Fruit fly (Drosophila melanogaster): ENCODE data around the gene Tak1.

Tak1 gene

DNA sequence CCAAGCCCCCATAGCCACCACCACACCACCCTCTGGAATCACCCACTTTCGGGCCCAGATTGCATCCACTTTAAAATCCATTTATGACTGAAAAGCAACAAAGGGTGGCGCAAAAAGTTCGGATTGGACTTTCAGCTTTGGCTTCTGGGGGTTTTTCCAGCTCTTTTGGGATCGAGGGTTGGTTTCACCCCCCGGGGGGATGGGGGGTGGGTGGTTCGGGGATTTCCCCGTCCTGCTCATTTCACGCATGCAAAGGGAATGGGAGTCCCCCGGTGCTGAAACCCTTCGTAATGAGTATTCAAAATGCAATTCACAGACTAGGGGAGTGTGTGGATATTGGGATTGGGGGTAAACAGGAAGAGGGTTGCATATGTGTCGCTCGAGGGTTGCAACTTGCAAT lies 24.9 kb downstream of the Tak1 start:
- no peak for TF ChIP-seq rn (GFP tag; IDR thresholded peaks at IDR 0.05)
- no peak for TF ChIP-seq CG9948 (tag; optimal IDR thresholded peaks at IDR 0.05)
- TF ChIP-seq gl (tag; optimal IDR thresholded peaks at IDR 0.05): no peak
- no peak for TF ChIP-seq CG8159 (tag; optimal IDR thresholded peaks at IDR 0.05)
- no peak for TF ChIP-seq D1 (tag; optimal IDR thresholded peaks at IDR 0.05)
- TF ChIP-seq Pif1A (GFP tag; optimal IDR thresholded peaks at IDR 0.05): no peak
- TF ChIP-seq EcR (GFP tag; optimal IDR thresholded peaks at IDR 0.05): no peak
- TF ChIP-seq CG15710 (tag; optimal IDR thresholded peaks at IDR 0.05): no peak
- no peak for TF ChIP-seq Pif1B (GFP tag; optimal IDR thresholded peaks at IDR 0.05)
- TF ChIP-seq CG34367 (tag; optimal IDR thresholded peaks at IDR 0.05): no peak
- no peak for TF ChIP-seq CG14655 (GFP tag; optimal IDR thresholded peaks at IDR 0.05)
- no peak for TF ChIP-seq CG10348 (GFP tag; IDR thresholded peaks at IDR 0.05)
- TF ChIP-seq CG32121 (GFP tag; IDR thresholded peaks at IDR 0.05): no peak
- TF ChIP-seq CG12605 (GFP tag; IDR thresholded peaks at IDR 0.05): no peak

DNA sequence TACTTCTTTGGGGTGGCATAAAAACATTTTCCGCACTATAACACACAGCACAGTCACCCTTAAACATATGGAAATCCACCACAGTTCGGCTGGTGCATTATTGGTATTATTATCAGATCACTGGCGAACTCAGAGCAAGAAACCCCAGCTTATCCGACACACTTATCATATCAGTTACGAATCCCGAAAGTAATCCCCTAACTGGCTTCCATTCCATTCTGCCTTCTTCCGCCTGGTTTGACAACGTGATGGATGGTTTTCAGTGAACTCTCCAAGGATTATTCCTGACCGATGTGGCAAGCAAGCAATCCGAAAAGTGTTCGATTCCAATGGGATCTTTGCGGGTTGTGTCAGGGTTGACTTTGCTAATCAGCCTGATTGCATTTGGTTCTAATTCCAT lies 25.7 kb downstream of the Tak1 start:
- no peak for TF ChIP-seq Snoo (tag; optimal IDR thresholded peaks at IDR 0.05)
- TF ChIP-seq Pif1B (GFP tag; optimal IDR thresholded peaks at IDR 0.05): no peak
- no peak for TF ChIP-seq CG17806 (tag; optimal IDR thresholded peaks at IDR 0.05)
- TF ChIP-seq fd96Ca (GFP tag; IDR thresholded peaks at IDR 0.05): no peak
- no peak for TF ChIP-seq Ets98B (GFP tag; IDR thresholded peaks at IDR 0.05)
- TF ChIP-seq CG14655 (GFP tag; optimal IDR thresholded peaks at IDR 0.05): no peak
- no peak for TF ChIP-seq CG15710 (tag; optimal IDR thresholded peaks at IDR 0.05)
- no peak for TF ChIP-seq EcR (GFP tag; optimal IDR thresholded peaks at IDR 0.05)
- TF ChIP-seq CG12605 (GFP tag; IDR thresholded peaks at IDR 0.05): no peak
- TF ChIP-seq CG13204 (GFP tag; optimal IDR thresholded peaks at IDR 0.05): no peak
- no peak for TF ChIP-seq Pif1A (GFP tag; optimal IDR thresholded peaks at IDR 0.05)
- TF ChIP-seq gl (tag; optimal IDR thresholded peaks at IDR 0.05): no peak
- TF ChIP-seq CG4496 (GFP tag; IDR thresholded peaks at IDR 0.05): no peak
- TF ChIP-seq D1 (tag; optimal IDR thresholded peaks at IDR 0.05): no peak
- no peak for TF ChIP-seq CG8301 (tag; optimal IDR thresholded peaks at IDR 0.05)
- TF ChIP-seq CG9948 (tag; optimal IDR thresholded peaks at IDR 0.05): no peak
- no peak for TF ChIP-seq CG8159 (tag; optimal IDR thresholded peaks at IDR 0.05)
- no peak for TF ChIP-seq CG32121 (GFP tag; IDR thresholded peaks at IDR 0.05)
- TF ChIP-seq CG10348 (GFP tag; IDR thresholded peaks at IDR 0.05): no peak

DNA sequence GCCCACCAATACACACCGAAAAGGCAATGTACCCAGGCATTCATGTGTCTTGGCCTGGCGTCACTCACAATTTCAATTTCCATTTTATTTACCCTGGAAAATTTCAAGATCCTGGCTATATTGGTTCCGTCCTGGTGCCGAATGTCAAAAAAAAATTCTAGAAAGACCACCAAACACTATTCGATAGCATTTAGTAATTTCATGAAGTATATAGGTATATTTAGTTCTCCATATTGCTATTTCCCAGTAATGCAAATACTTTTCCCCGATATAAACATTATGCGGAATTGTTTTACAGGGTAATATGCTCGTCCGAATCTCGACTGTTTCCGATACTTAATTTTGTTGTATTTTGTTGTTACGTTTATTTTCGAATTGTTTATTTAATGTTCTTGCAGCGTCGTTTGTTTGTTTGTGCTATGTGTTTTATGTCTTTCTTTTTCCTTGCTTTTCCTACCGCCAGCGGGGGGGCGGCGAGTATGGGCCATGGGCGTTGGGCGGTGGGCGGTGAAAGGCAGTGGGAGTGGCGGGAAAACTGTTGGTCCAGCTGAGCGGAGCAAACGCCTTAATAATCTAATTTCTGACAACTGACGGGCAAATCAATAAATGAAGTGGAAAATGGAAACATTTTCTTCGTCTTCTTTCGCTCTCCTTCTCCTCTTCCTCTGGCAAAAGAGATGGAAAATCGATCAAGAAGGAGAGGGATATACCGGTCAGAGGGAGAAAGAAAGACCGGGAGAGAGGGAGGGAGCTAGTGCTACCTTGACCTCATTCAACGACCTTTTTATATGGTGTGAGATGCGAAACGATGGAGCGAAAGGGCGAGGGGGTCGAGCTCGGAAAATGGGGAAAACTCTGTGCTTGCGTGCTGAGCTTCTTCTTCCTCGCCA lies 28.7 kb downstream of the Tak1 start:
- TF ChIP-seq Pif1A (GFP tag; optimal IDR thresholded peaks at IDR 0.05): peak; percentile 63
- TF ChIP-seq Ets98B (GFP tag; IDR thresholded peaks at IDR 0.05): peak; percentile 69
- TF ChIP-seq CG4496 (GFP tag; IDR thresholded peaks at IDR 0.05): peak; percentile 56; the same call in 1 of the 3 replicates
- no peak for TF ChIP-seq CG12605 (GFP tag; IDR thresholded peaks at IDR 0.05)
- TF ChIP-seq Pif1B (GFP tag; optimal IDR thresholded peaks at IDR 0.05): peak; percentile 29
- TF ChIP-seq EcR (GFP tag; optimal IDR thresholded peaks at IDR 0.05): no peak
- TF ChIP-seq CG32121 (GFP tag; IDR thresholded peaks at IDR 0.05): peak; percentile 60
- peak; percentile 17 for TF ChIP-seq CG15710 (tag; optimal IDR thresholded peaks at IDR 0.05)
- no peak; the same call in 2 of the 3 replicates for TF ChIP-seq fd96Ca (GFP tag; IDR thresholded peaks at IDR 0.05)
- no peak for TF ChIP-seq CG34367 (tag; optimal IDR thresholded peaks at IDR 0.05)
- no peak for TF ChIP-seq CG13204 (GFP tag; optimal IDR thresholded peaks at IDR 0.05)
- peak; percentile 42 for TF ChIP-seq CG8301 (tag; optimal IDR thresholded peaks at IDR 0.05)
- peak; percentile 43 for TF ChIP-seq CG17806 (tag; optimal IDR thresholded peaks at IDR 0.05)
- no peak for TF ChIP-seq rn (GFP tag; IDR thresholded peaks at IDR 0.05)
- TF ChIP-seq CG14655 (GFP tag; optimal IDR thresholded peaks at IDR 0.05): peak; percentile 49
- peak; percentile 34 for TF ChIP-seq CG9948 (tag; optimal IDR thresholded peaks at IDR 0.05)
- TF ChIP-seq Snoo (tag; optimal IDR thresholded peaks at IDR 0.05): peak; percentile 12
- TF ChIP-seq CG8159 (tag; optimal IDR thresholded peaks at IDR 0.05): peak; percentile 39
- TF ChIP-seq CG10348 (GFP tag; IDR thresholded peaks at IDR 0.05): no peak
- TF ChIP-seq D1 (tag; optimal IDR thresholded peaks at IDR 0.05): no peak
- TF ChIP-seq gl (tag; optimal IDR thresholded peaks at IDR 0.05): no peak

DNA sequence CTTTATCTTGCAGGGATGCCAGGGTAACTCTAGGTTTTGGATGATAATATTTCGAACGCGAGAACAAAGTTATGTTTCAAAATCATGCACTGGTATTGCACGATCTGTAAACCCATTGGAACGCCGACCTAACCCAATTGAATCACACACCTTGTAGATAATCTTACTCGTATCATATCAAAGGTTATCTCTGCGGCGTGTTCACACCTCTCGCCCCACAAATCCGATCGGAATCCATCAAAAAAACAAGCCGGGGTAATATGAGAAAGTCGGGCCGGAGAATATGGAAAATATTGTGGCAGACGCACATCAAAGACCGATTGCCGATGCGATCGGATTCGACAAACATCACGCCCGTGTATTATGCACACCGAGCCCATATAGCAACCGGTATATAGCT lies 29.6 kb downstream of the Tak1 start:
- TF ChIP-seq rn (GFP tag; IDR thresholded peaks at IDR 0.05) (no peak), CG14655 (GFP tag; optimal IDR thresholded peaks at IDR 0.05) (no peak), CG9948 (tag; optimal IDR thresholded peaks at IDR 0.05) (no peak), fd96Ca (GFP tag; IDR thresholded peaks at IDR 0.05) (no peak), CG8301 (tag; optimal IDR thresholded peaks at IDR 0.05) (no peak), CG17806 (tag; optimal IDR thresholded peaks at IDR 0.05) (no peak), gl (tag; optimal IDR thresholded peaks at IDR 0.05) (no peak), D1 (tag; optimal IDR thresholded peaks at IDR 0.05) (no peak), CG8159 (tag; optimal IDR thresholded peaks at IDR 0.05) (no peak), Pif1B (GFP tag; optimal IDR thresholded peaks at IDR 0.05) (no peak), Ets98B (GFP tag; IDR thresholded peaks at IDR 0.05) (no peak), CG34367 (tag; optimal IDR thresholded peaks at IDR 0.05) (no peak), Snoo (tag; optimal IDR thresholded peaks at IDR 0.05) (no peak), CG13204 (GFP tag; optimal IDR thresholded peaks at IDR 0.05) (no peak), CG4496 (GFP tag; IDR thresholded peaks at IDR 0.05) (no peak), CG15710 (tag; optimal IDR thresholded peaks at IDR 0.05) (no peak), CG10348 (GFP tag; IDR thresholded peaks at IDR 0.05) (no peak), CG32121 (GFP tag; IDR thresholded peaks at IDR 0.05) (no peak)

DNA sequence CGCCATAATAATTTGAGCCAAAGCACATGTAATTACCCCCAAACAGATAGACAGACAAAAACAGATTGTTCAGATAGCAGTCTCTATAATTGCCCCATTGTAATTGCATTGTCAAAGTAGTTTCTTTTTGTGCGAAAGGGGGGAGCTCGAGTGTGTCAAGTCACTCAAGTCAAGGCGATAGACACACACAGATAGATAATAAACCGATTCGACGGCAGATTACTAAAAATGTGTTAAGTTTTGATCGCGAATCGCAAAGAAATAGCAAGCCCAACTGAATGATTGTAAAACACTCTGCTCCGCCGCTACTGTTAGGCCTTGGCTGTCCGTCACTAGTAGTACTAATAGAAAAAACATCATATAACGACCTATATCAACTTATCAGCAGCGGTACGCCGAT lies 32.1 kb downstream of the Tak1 start:
- TF ChIP-seq Pif1B (GFP tag; optimal IDR thresholded peaks at IDR 0.05) (no peak), CG34367 (tag; optimal IDR thresholded peaks at IDR 0.05) (no peak), CG32121 (GFP tag; IDR thresholded peaks at IDR 0.05) (no peak), Ets98B (GFP tag; IDR thresholded peaks at IDR 0.05) (no peak), CG9948 (tag; optimal IDR thresholded peaks at IDR 0.05) (no peak), CG4496 (GFP tag; IDR thresholded peaks at IDR 0.05) (no peak), CG14655 (GFP tag; optimal IDR thresholded peaks at IDR 0.05) (no peak), CG8301 (tag; optimal IDR thresholded peaks at IDR 0.05) (no peak), D1 (tag; optimal IDR thresholded peaks at IDR 0.05) (no peak), fd96Ca (GFP tag; IDR thresholded peaks at IDR 0.05) (no peak), CG15710 (tag; optimal IDR thresholded peaks at IDR 0.05) (no peak), EcR (GFP tag; optimal IDR thresholded peaks at IDR 0.05) (no peak), CG13204 (GFP tag; optimal IDR thresholded peaks at IDR 0.05) (no peak), CG8159 (tag; optimal IDR thresholded peaks at IDR 0.05) (no peak), CG17806 (tag; optimal IDR thresholded peaks at IDR 0.05) (no peak)

Data from whole organism, pupa.